Fruit fly (Drosophila melanogaster) whole organism, embryonic: Measurements from ENCODE around the gene CG4820.

Experiments used
- Aef1 ChIP-seq: fragments of 200-800 bp; sonication (Bioruptor generic); IDR thresholded peaks from 3 replicates; pipeline ENCODE4 v1.3.6; 2022; ENCODE audit warnings: missing biosample characterization, missing genetic modification characterization
- CG1024 ChIP-seq: fragments of 200-800 bp; sonication (Bioruptor generic); IDR thresholded peaks from 2 replicates; pipeline ENCODE4 v1.3.6; 2022; ENCODE audit warnings: missing biosample characterization, missing genetic modification characterization
- CG12299 ChIP-seq: fragments of 200-800 bp; sonication (Bioruptor generic); optimal IDR thresholded peaks from 2 replicates; lab custom pipeline; 2018; ENCODE audit warnings: missing biosample characterization, mild to moderate bottlenecking, missing genetic modification characterization
- CG12769 ChIP-seq: fragments of 200-800 bp; sonication (Bioruptor generic); optimal IDR thresholded peaks from 2 replicates; lab custom pipeline; 2019; ENCODE audit warnings: missing biosample characterization, mild to moderate bottlenecking, missing genetic modification characterization, moderate library complexity
- CG13123 ChIP-seq: fragments of 200-800 bp; sonication (Bioruptor generic); optimal IDR thresholded peaks from 2 replicates; lab custom pipeline; 2016; ENCODE audit warnings: missing biosample characterization, missing genetic modification characterization
- CG13424 ChIP-seq: fragments of 200-800 bp; sonication (Bioruptor generic); optimal IDR thresholded peaks from 2 replicates; lab custom pipeline; 2019; ENCODE audit warnings: missing biosample characterization, mild to moderate bottlenecking, missing genetic modification characterization, moderate library complexity
- CG14965 ChIP-seq: fragments of 200-800 bp; sonication (Bioruptor generic); optimal IDR thresholded peaks from 2 replicates; lab custom pipeline; 2016; ENCODE audit warnings: missing biosample characterization, missing genetic modification characterization, borderline replicate concordance
- CG2120 ChIP-seq: fragments of 200-800 bp; sonication (Bioruptor generic); optimal IDR thresholded peaks from 3 replicates; lab custom pipeline; 2016; ENCODE audit warnings: missing biosample characterization, missing genetic modification characterization
- CG3281 ChIP-seq: fragments of 200-800 bp; sonication (Bioruptor generic); optimal IDR thresholded peaks from 3 replicates; lab custom pipeline; 2017; ENCODE audit warnings: missing biosample characterization, mild to moderate bottlenecking, missing genetic modification characterization
- CG33213 ChIP-seq: fragments of 200-800 bp; sonication (Bioruptor generic); optimal IDR thresholded peaks from 3 replicates; lab custom pipeline; 2016; ENCODE audit warnings: missing biosample characterization, missing genetic modification characterization
- CG34376 ChIP-seq: fragments of 200-800 bp; sonication (Bioruptor generic); optimal IDR thresholded peaks from 2 replicates; lab custom pipeline; 2018; ENCODE audit warnings: missing biosample characterization, mild to moderate bottlenecking, missing genetic modification characterization
- CG4404 ChIP-seq: fragments of 200-800 bp; sonication (Bioruptor generic); IDR thresholded peaks from 2 replicates; pipeline ENCODE4 v1.3.6; 2022; ENCODE audit warnings: missing biosample characterization, missing genetic modification characterization
- CG5180 ChIP-seq: fragments of 200-800 bp; sonication (Bioruptor generic); optimal IDR thresholded peaks from 3 replicates; lab custom pipeline; 2017; ENCODE audit warnings: missing biosample characterization, missing genetic modification characterization, mild to moderate bottlenecking, moderate library complexity, missing genetic modification reagents
- CG5245 ChIP-seq: fragments of 200-800 bp; sonication (Bioruptor generic); optimal IDR thresholded peaks from 3 replicates; lab custom pipeline; 2016; ENCODE audit warnings: missing biosample characterization, missing genetic modification characterization
- CG6689 ChIP-seq: fragments of 200-800 bp; sonication (Bioruptor generic); IDR thresholded peaks from 2 replicates; pipeline ENCODE4 v1.3.6; 2022; ENCODE audit warnings: missing biosample characterization, missing genetic modification characterization
- CG6813 ChIP-seq: fragments of 200-800 bp; sonication (Bioruptor generic); optimal IDR thresholded peaks from 2 replicates; lab custom pipeline; 2017; ENCODE audit warnings: missing biosample characterization, missing genetic modification characterization, mild to moderate bottlenecking, moderate library complexity, missing genetic modification reagents
- CG7745 ChIP-seq: fragments of 200-800 bp; sonication (Bioruptor generic); optimal IDR thresholded peaks from 2 replicates; lab custom pipeline; 2018; ENCODE audit warnings: missing biosample characterization, mild to moderate bottlenecking, missing genetic modification characterization, moderate library complexity
- CG7839 ChIP-seq: fragments of 200-800 bp; sonication (Bioruptor generic); optimal IDR thresholded peaks from 3 replicates; lab custom pipeline; 2018; ENCODE audit warnings: missing biosample characterization, mild to moderate bottlenecking, missing genetic modification characterization, moderate library complexity
- CG8924 ChIP-seq: fragments of 200-800 bp; optimal IDR thresholded peaks from 3 replicates; lab custom pipeline; 2019; ENCODE audit warnings: missing biosample characterization, mild to moderate bottlenecking, missing genetic modification characterization, moderate library complexity
- CG9727 ChIP-seq: fragments of 200-800 bp; sonication (Bioruptor generic); optimal IDR thresholded peaks from 3 replicates; lab custom pipeline; 2017; ENCODE audit warnings: missing biosample characterization, mild to moderate bottlenecking, missing genetic modification characterization
- Deaf1 ChIP-seq: fragments of 200-800 bp; optimal IDR thresholded peaks from 3 replicates; lab custom pipeline; 2019; ENCODE audit warnings: missing biosample characterization, mild to moderate bottlenecking, missing genetic modification characterization, moderate library complexity
- Dll ChIP-seq: fragments of 200-800 bp; sonication (Bioruptor generic); IDR thresholded peaks from 4 replicates; pipeline ENCODE4 v1.3.6; 2022; ENCODE audit warnings: missing biosample characterization, missing genetic modification characterization; ENCODE audit not compliant: partially characterized antibody
- Doc3 ChIP-seq: fragments of 200-800 bp; sonication (Bioruptor generic); IDR thresholded peaks from 3 replicates; pipeline ENCODE4 v1.3.6; 2022; ENCODE audit warnings: missing biosample characterization, missing genetic modification characterization; ENCODE audit not compliant: partially characterized antibody
- GATAe ChIP-seq: fragments of 200-800 bp; sonication (Bioruptor generic); conservative IDR thresholded peaks from 2 replicates; pipeline ENCODE4 v1.3.6; 2022; ENCODE audit warnings: missing biosample characterization, missing genetic modification characterization
- HHEX ChIP-seq: fragments of 200-800 bp; sonication (Bioruptor generic); optimal IDR thresholded peaks from 3 replicates; lab custom pipeline; 2017; ENCODE audit warnings: missing biosample characterization, mild to moderate bottlenecking, missing genetic modification characterization, missing genetic modification reagents
- Hr3 ChIP-seq: fragments of 200-800 bp; sonication (Bioruptor generic); optimal IDR thresholded peaks from 3 replicates; lab custom pipeline; 2016; ENCODE audit warnings: missing biosample characterization, missing genetic modification characterization
- Hr51 ChIP-seq, 2 experiments: fragments of 200-800 bp; sonication (Bioruptor generic); optimal IDR thresholded peaks; 2 replicates in 1 of 2; 3 replicates in 1 of 2; lab custom pipeline; 2016 to 2018; ENCODE audit warnings: missing biosample characterization in 2 of 2, missing genetic modification characterization in 2 of 2, mild to moderate bottlenecking in 1 of 2, moderate library complexity in 1 of 2
- Neu2 ChIP-seq: fragments of 200-800 bp; sonication (Bioruptor generic); optimal IDR thresholded peaks from 3 replicates; lab custom pipeline; 2016; ENCODE audit warnings: missing biosample characterization, missing genetic modification characterization, borderline replicate concordance
- Poxn ChIP-seq: fragments of 200-800 bp; sonication (Bioruptor generic); IDR thresholded peaks from 2 replicates; pipeline ENCODE4 v1.3.6; 2022; ENCODE audit warnings: missing biosample characterization, missing genetic modification characterization
- Rfx ChIP-seq: fragments of 200-800 bp; sonication (Bioruptor generic); IDR thresholded peaks from 2 replicates; pipeline ENCODE4 v1.3.6; 2022; ENCODE audit warnings: missing biosample characterization, missing genetic modification characterization
- ase ChIP-seq: fragments of 200-800 bp; sonication (Bioruptor generic); IDR thresholded peaks from 3 replicates; pipeline ENCODE4 v1.3.6; 2022; ENCODE audit warnings: missing biosample characterization, missing genetic modification characterization
- ato ChIP-seq: fragments of 200-800 bp; sonication (Bioruptor generic); IDR thresholded peaks from 2 replicates; pipeline ENCODE4 v1.3.6; 2022; ENCODE audit warnings: missing biosample characterization, missing genetic modification characterization; ENCODE audit not compliant: partially characterized antibody
- chinmo ChIP-seq: fragments of 200-800 bp; sonication (Bioruptor generic); IDR thresholded peaks from 4 replicates; pipeline ENCODE4 v1.3.6; 2022; ENCODE audit warnings: missing biosample characterization, missing genetic modification characterization; ENCODE audit not compliant: partially characterized antibody
- chm ChIP-seq: fragments of 200-800 bp; sonication (Bioruptor generic); IDR thresholded peaks from 2 replicates; pipeline ENCODE4 v1.3.6; 2022; ENCODE audit warnings: missing biosample characterization, missing genetic modification characterization
- crc ChIP-seq: fragments of 200-800 bp; sonication (Bioruptor generic); optimal IDR thresholded peaks from 2 replicates; lab custom pipeline; 2016; ENCODE audit warnings: missing biosample characterization, missing genetic modification characterization
- crp ChIP-seq, 2 experiments: fragments of 200-800 bp; sonication (Bioruptor generic); optimal IDR thresholded peaks; 2 replicates in 1 of 2; 3 replicates in 1 of 2; lab custom pipeline; 2017; ENCODE audit warnings: missing biosample characterization in 2 of 2, missing genetic modification characterization in 2 of 2, mild to moderate bottlenecking in 1 of 2, moderate library complexity in 1 of 2
- cwo ChIP-seq: fragments of 200-800 bp; sonication (Bioruptor generic); optimal IDR thresholded peaks from 3 replicates; lab custom pipeline; 2017; ENCODE audit warnings: missing biosample characterization, missing genetic modification characterization, mild to moderate bottlenecking, moderate library complexity, missing genetic modification reagents
- danr ChIP-seq: fragments of 200-800 bp; sonication (Bioruptor generic); IDR thresholded peaks from 2 replicates; pipeline ENCODE4 v1.3.6; 2022; ENCODE audit warnings: missing biosample characterization, missing genetic modification characterization
- gfzf ChIP-seq: fragments of 200-800 bp; sonication (Bioruptor generic); optimal IDR thresholded peaks from 2 replicates; lab custom pipeline; 2016; ENCODE audit warnings: missing biosample characterization, mild to moderate bottlenecking, missing genetic modification characterization, moderate library complexity
- grau ChIP-seq: fragments of 200-800 bp; optimal IDR thresholded peaks from 3 replicates; lab custom pipeline; 2019; ENCODE audit warnings: missing biosample characterization, mild to moderate bottlenecking, missing genetic modification characterization, moderate library complexity
- kay ChIP-seq: fragments of 200-800 bp; sonication (Bioruptor generic); optimal IDR thresholded peaks from 2 replicates; lab custom pipeline; 2016; ENCODE audit warnings: missing biosample characterization, missing genetic modification characterization
- pho ChIP-seq: fragments of 200-800 bp; sonication (Bioruptor generic); optimal IDR thresholded peaks from 2 replicates; lab custom pipeline; 2016; ENCODE audit warnings: missing biosample characterization, missing genetic modification characterization
- ranshi ChIP-seq: fragments of 200-800 bp; sonication (Bioruptor generic); IDR thresholded peaks from 2 replicates; pipeline ENCODE4 v1.3.6; 2022; ENCODE audit warnings: missing biosample characterization, missing genetic modification characterization
- row ChIP-seq: fragments of 200-800 bp; sonication (Bioruptor generic); IDR thresholded peaks from 3 replicates; pipeline ENCODE4 v1.3.6; 2022; ENCODE audit warnings: missing biosample characterization, missing genetic modification characterization
- sd ChIP-seq: fragments of 200-800 bp; sonication (Bioruptor generic); optimal IDR thresholded peaks from 3 replicates; lab custom pipeline; 2018; ENCODE audit warnings: missing biosample characterization, mild to moderate bottlenecking, missing genetic modification characterization, moderate library complexity
- sens ChIP-seq: fragments of 200-800 bp; sonication (Bioruptor generic); peaks from one replicate; lab custom pipeline; 2016; ENCODE audit warnings: missing biosample characterization, missing genetic modification characterization
- tgo ChIP-seq: fragments of 200-800 bp; sonication (Bioruptor generic); IDR thresholded peaks from 3 replicates; pipeline ENCODE4 v1.3.6; 2022; ENCODE audit warnings: missing biosample characterization, missing genetic modification characterization
- vnd ChIP-seq: fragments of 200-800 bp; sonication (Bioruptor generic); IDR thresholded peaks from 3 replicates; pipeline ENCODE4 v1.3.6; 2022; ENCODE audit warnings: missing biosample characterization, missing genetic modification characterization; ENCODE audit not compliant: partially characterized antibody

The CG4820 gene

DNA sequence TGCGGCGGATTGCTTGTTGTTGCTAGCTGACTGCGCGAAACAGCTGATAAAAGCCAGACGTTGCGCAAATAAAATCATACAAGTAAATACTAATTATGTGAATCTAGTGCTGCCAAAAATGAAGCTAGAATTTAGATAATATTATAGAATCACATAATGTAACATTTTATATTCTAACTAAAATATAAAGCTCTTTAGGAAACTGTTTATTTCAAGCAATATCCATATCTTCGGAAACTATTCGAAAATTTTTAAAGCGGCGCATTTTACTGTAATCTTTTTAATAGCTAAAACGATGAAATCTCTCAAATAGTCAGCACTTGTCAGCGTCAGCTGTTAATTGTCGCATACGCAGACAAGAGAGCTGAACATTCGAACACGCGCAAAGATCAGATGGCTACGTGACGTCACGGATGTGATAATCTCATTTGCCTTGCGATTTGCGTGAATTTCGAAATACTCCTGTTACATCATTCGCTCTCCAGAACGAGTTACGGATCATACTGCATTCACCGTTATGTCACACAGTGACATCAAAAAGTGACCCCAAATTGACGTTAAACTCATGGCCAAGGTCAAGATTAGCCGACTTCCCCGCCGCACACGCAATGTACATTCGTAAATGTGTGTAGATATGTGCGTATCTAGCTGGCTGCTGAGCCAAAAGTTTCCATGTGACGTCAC, 26.9 kb downstream of the CG4820 start (continued):
- TF ChIP-seq Hr51 (GFP tag; optimal IDR thresholded peaks at IDR 0.05; lab: Kevin White, UChicago) (no peak), pho (GFP tag; lab: Kevin White, UChicago) (no peak), CG5245 (GFP tag; lab: Kevin White, UChicago) (no peak), ase (GFP tag; lab: Robert Waterston, UW) (no peak), row (peak; percentile 16; the same call in 1 of the 3 replicates), CG12299 (tag; lab: Kevin White, UChicago) (peak; percentile 36), Dll (GFP tag; lab: Robert Waterston, UW) (peak; percentile 16; the same call in 1 of the 4 replicates), CG8924 (tag; lab: Kevin White, UChicago) (no peak), CG4404 (no peak), CG13424 (tag; lab: Kevin White, UChicago) (no peak), CG9727 (GFP tag; lab: Kevin White, UChicago) (peak; percentile 59), CG6689 (peak; percentile 44; the same call in 1 of the 2 replicates), CG7745 (no peak), ato (GFP tag; lab: Robert Waterston, UW) (no peak), CG33213 (GFP tag; lab: Kevin White, UChicago) (no peak), grau (tag; lab: Kevin White, UChicago) (peak; percentile 22), sd (tag; lab: Kevin White, UChicago) (no peak), chinmo (GFP tag; lab: Robert Waterston, UW) (peak; percentile 15; the same call in 1 of the 4 replicates), CG34376 (GFP tag; lab: Kevin White, UChicago) (no peak), Hr3 (no peak), CG5180 (GFP tag; lab: Kevin White, UChicago) (peak; percentile 29), CG3281 (peak; percentile 79), CG14965 (GFP tag; lab: Kevin White, UChicago) (no peak), Neu2 (GFP tag; lab: Kevin White, UChicago) (no peak), GATAe (GFP tag; lab: Robert Waterston, UW) (no peak), Rfx (GFP tag; lab: Robert Waterston, UW) (peak; percentile 66), cwo (GFP tag; lab: Kevin White, UChicago) (peak; percentile 55), Doc3 (GFP tag; lab: Robert Waterston, UW) (0 out of 3 replicates have a peak, but pooled peaks have one; percentile 17), CG7839 (tag; lab: Kevin White, UChicago) (peak; percentile 61), sens (GFP tag; lab: Kevin White, UChicago) (peak; percentile 88), Deaf1 (tag; lab: Kevin White, UChicago) (no peak), vnd (GFP tag; lab: Robert Waterston, UW) (no peak), crp (GFP tag; optimal IDR thresholded peaks at IDR 0.05; lab: Kevin White, UChicago) (peak in 1 of 2 experiments; percentile 69), CG6813 (peak; percentile 53), CG12769 (tag; lab: Kevin White, UChicago) (peak; percentile 72), kay (GFP tag; lab: Kevin White, UChicago) (peak; percentile 18), CG2120 (GFP tag; lab: Kevin White, UChicago) (peak; percentile 31), ranshi (GFP tag; lab: Robert Waterston, UW) (no peak), tgo (GFP tag; lab: Robert Waterston, UW) (0 out of 3 replicates have a peak, but pooled peaks have one; percentile 27), chm (GFP tag; lab: Robert Waterston, UW) (no peak), Poxn (no peak), gfzf (GFP tag; lab: Kevin White, UChicago) (no peak), danr (no peak), crc (no peak), CG13123 (GFP tag; lab: Kevin White, UChicago) (no peak), Aef1 (GFP tag; lab: Robert Waterston, UW) (no peak), HHEX (GFP tag; lab: Kevin White, UChicago) (peak; percentile 38), CG1024 (GFP tag; lab: Robert Waterston, UW) (no peak)
